Fruit fly (Drosophila melanogaster) whole organism, embryonic: ENCODE data around the gene CG34429.

Source experiments
- Adf1 ChIP-seq: fragments of 200-800 bp; sonication (Bioruptor generic); IDR thresholded peaks from 2 replicates; pipeline ENCODE4 v1.3.6; 2022; ENCODE audit warnings: missing biosample characterization, missing genetic modification characterization
- Bgb ChIP-seq: fragments of 200-800 bp; sonication (Bioruptor generic); IDR thresholded peaks from 2 replicates; pipeline ENCODE4 v1.3.6; 2022; ENCODE audit warnings: missing biosample characterization, missing genetic modification characterization; ENCODE audit not compliant: partially characterized antibody
- CG10209 ChIP-seq: fragments of 200-800 bp; sonication (Bioruptor generic); optimal IDR thresholded peaks from 3 replicates; lab custom pipeline; 2017; ENCODE audit warnings: missing biosample characterization, mild to moderate bottlenecking, missing genetic modification characterization, missing genetic modification reagents
- CG10274 ChIP-seq: fragments of 200-800 bp; sonication (Bioruptor generic); optimal IDR thresholded peaks from 3 replicates; lab custom pipeline; 2017; ENCODE audit warnings: missing biosample characterization, mild to moderate bottlenecking, missing genetic modification characterization
- CG12104 ChIP-seq: fragments of 200-800 bp; sonication (Bioruptor generic); optimal IDR thresholded peaks from 3 replicates; lab custom pipeline; 2016; ENCODE audit warnings: missing biosample characterization, missing genetic modification characterization
- CG12155 ChIP-seq: fragments of 200-800 bp; sonication (Bioruptor generic); optimal IDR thresholded peaks from 3 replicates; lab custom pipeline; 2016; ENCODE audit warnings: missing biosample characterization, missing genetic modification characterization
- CG12391 ChIP-seq: fragments of 200-800 bp; sonication (Bioruptor generic); optimal IDR thresholded peaks from 3 replicates; lab custom pipeline; 2018; ENCODE audit warnings: missing biosample characterization, mild to moderate bottlenecking, missing genetic modification characterization, moderate library complexity
- CG17328 ChIP-seq: fragments of 200-800 bp; sonication (Bioruptor generic); IDR thresholded peaks from 2 replicates; pipeline ENCODE4 v1.3.6; 2022; ENCODE audit warnings: missing biosample characterization, missing genetic modification characterization
- CG2129 ChIP-seq: fragments of 200-800 bp; sonication (Bioruptor generic); IDR thresholded peaks from 2 replicates; pipeline ENCODE4 v1.3.6; 2022; ENCODE audit warnings: missing biosample characterization, missing genetic modification characterization; ENCODE audit not compliant: partially characterized antibody
- CG2712 ChIP-seq: fragments of 200-800 bp; optimal IDR thresholded peaks from 3 replicates; lab custom pipeline; 2019; ENCODE audit warnings: missing biosample characterization, mild to moderate bottlenecking, missing genetic modification characterization, moderate library complexity
- CG4282 ChIP-seq: fragments of 200-800 bp; sonication (Bioruptor generic); optimal IDR thresholded peaks from 2 replicates; lab custom pipeline; 2016; ENCODE audit warnings: missing biosample characterization, missing genetic modification characterization
- CG5245 ChIP-seq: fragments of 200-800 bp; sonication (Bioruptor generic); optimal IDR thresholded peaks from 3 replicates; lab custom pipeline; 2016; ENCODE audit warnings: missing biosample characterization, missing genetic modification characterization
- CG6689 ChIP-seq: fragments of 200-800 bp; sonication (Bioruptor generic); IDR thresholded peaks from 2 replicates; pipeline ENCODE4 v1.3.6; 2022; ENCODE audit warnings: missing biosample characterization, missing genetic modification characterization
- CG7928 ChIP-seq: fragments of 200-800 bp; sonication (Bioruptor generic); optimal IDR thresholded peaks from 2 replicates; lab custom pipeline; 2017; ENCODE audit warnings: missing biosample characterization, mild to moderate bottlenecking, missing genetic modification characterization
- Dbx ChIP-seq: fragments of 200-800 bp; sonication (Bioruptor generic); IDR thresholded peaks from 3 replicates; pipeline ENCODE4 v1.3.6; 2022; ENCODE audit warnings: missing biosample characterization, missing genetic modification characterization
- Deaf1 ChIP-seq: fragments of 200-800 bp; optimal IDR thresholded peaks from 3 replicates; lab custom pipeline; 2019; ENCODE audit warnings: missing biosample characterization, mild to moderate bottlenecking, missing genetic modification characterization, moderate library complexity
- Dek ChIP-seq: fragments of 200-800 bp; sonication (Bioruptor generic); optimal IDR thresholded peaks from 3 replicates; lab custom pipeline; 2019; ENCODE audit warnings: missing biosample characterization, mild to moderate bottlenecking, missing genetic modification characterization, moderate library complexity
- Dfd ChIP-seq, 2 experiments: fragments of >200 bp; optimal IDR thresholded peaks; 2 replicates each; lab custom pipeline; 2017; ENCODE audit warnings: missing biosample characterization in 2 of 2, missing genetic modification characterization in 2 of 2
- HLH3B ChIP-seq: fragments of 200-800 bp; sonication (Bioruptor generic); IDR thresholded peaks from 2 replicates; pipeline ENCODE4 v1.3.6; 2022; ENCODE audit warnings: missing biosample characterization, missing genetic modification characterization
- HLH4C ChIP-seq: fragments of 200-800 bp; sonication (Bioruptor generic); IDR thresholded peaks from 3 replicates; pipeline ENCODE4 v1.3.6; 2022; ENCODE audit warnings: missing biosample characterization, missing genetic modification characterization; ENCODE audit not compliant: partially characterized antibody
- HLHmδ ChIP-seq: fragments of 200-800 bp; sonication (Bioruptor generic); optimal IDR thresholded peaks from 2 replicates; lab custom pipeline; 2018; ENCODE audit warnings: missing biosample characterization, mild to moderate bottlenecking, missing genetic modification characterization, moderate library complexity
- Hr3 ChIP-seq: fragments of 200-800 bp; sonication (Bioruptor generic); optimal IDR thresholded peaks from 3 replicates; lab custom pipeline; 2016; ENCODE audit warnings: missing biosample characterization, missing genetic modification characterization
- Mad ChIP-seq: fragments of 200-800 bp; sonication (Bioruptor generic); optimal IDR thresholded peaks from 2 replicates; lab custom pipeline; 2016; ENCODE audit warnings: missing biosample characterization, missing genetic modification characterization
- Opbp ChIP-seq: fragments of 200-800 bp; sonication (Bioruptor generic); IDR thresholded peaks from 3 replicates; pipeline ENCODE4 v1.3.6; 2022; ENCODE audit warnings: missing biosample characterization, missing genetic modification characterization; ENCODE audit not compliant: partially characterized antibody
- Pdp1 ChIP-seq, 2 experiments: fragments of 200-800 bp; sonication (Bioruptor generic); optimal IDR thresholded peaks; 3 replicates each; lab custom pipeline; 2016; ENCODE audit warnings: missing biosample characterization in 2 of 2, missing genetic modification characterization in 2 of 2, mild to moderate bottlenecking in 1 of 2, moderate library complexity in 1 of 2
- Poxn ChIP-seq: fragments of 200-800 bp; sonication (Bioruptor generic); IDR thresholded peaks from 2 replicates; pipeline ENCODE4 v1.3.6; 2022; ENCODE audit warnings: missing biosample characterization, missing genetic modification characterization
- Sox100B ChIP-seq: fragments of 200-800 bp; sonication (Bioruptor generic); optimal IDR thresholded peaks from 3 replicates; lab custom pipeline; 2018; ENCODE audit warnings: missing biosample characterization, mild to moderate bottlenecking, missing genetic modification characterization
- Usf ChIP-seq: fragments of 200-800 bp; sonication (Bioruptor generic); optimal IDR thresholded peaks from 2 replicates; lab custom pipeline; 2017; ENCODE audit warnings: missing genotype, missing biosample characterization, missing genetic modification characterization
- ap ChIP-seq: fragments of 200-800 bp; sonication (Bioruptor generic); IDR thresholded peaks from 2 replicates; pipeline ENCODE4 v1.3.6; 2022; ENCODE audit warnings: missing biosample characterization, missing genetic modification characterization
- ase ChIP-seq: fragments of 200-800 bp; sonication (Bioruptor generic); IDR thresholded peaks from 3 replicates; pipeline ENCODE4 v1.3.6; 2022; ENCODE audit warnings: missing biosample characterization, missing genetic modification characterization
- btn ChIP-seq: fragments of 200-800 bp; sonication (Bioruptor generic); optimal IDR thresholded peaks from 2 replicates; lab custom pipeline; 2016; ENCODE audit warnings: missing biosample characterization, missing genetic modification characterization
- chif ChIP-seq, 2 experiments: fragments of 200-800 bp; sonication (Bioruptor generic); optimal IDR thresholded peaks; 3 replicates each; lab custom pipeline; 2016; ENCODE audit warnings: missing biosample characterization in 2 of 2, missing genetic modification characterization in 2 of 2
- croc ChIP-seq: fragments of 200-800 bp; sonication (Bioruptor generic); conservative IDR thresholded peaks from 3 replicates; pipeline ENCODE4 v1.3.6; 2022; ENCODE audit warnings: missing biosample characterization, missing genetic modification characterization
- crp ChIP-seq, 2 experiments: fragments of 200-800 bp; sonication (Bioruptor generic); optimal IDR thresholded peaks; 2 replicates in 1 of 2; 3 replicates in 1 of 2; lab custom pipeline; 2017; ENCODE audit warnings: missing biosample characterization in 2 of 2, missing genetic modification characterization in 2 of 2, mild to moderate bottlenecking in 1 of 2, moderate library complexity in 1 of 2
- dati ChIP-seq: fragments of 200-800 bp; sonication (Bioruptor generic); IDR thresholded peaks from 2 replicates; pipeline ENCODE4 v1.3.6; 2022; ENCODE audit warnings: missing biosample characterization, missing genetic modification characterization
- disco-r ChIP-seq: fragments of 200-800 bp; sonication (Bioruptor generic); optimal IDR thresholded peaks from 2 replicates; lab custom pipeline; 2016; ENCODE audit warnings: missing biosample characterization, missing genetic modification characterization
- dmrt11E ChIP-seq: fragments of 200-800 bp; sonication (Bioruptor generic); optimal IDR thresholded peaks from 3 replicates; lab custom pipeline; 2018; ENCODE audit warnings: missing biosample characterization, mild to moderate bottlenecking, missing genetic modification characterization, moderate library complexity
- eve ChIP-seq, 2 experiments: fragments of >200 bp; optimal IDR thresholded peaks; 2 replicates each; lab custom pipeline; 2017; ENCODE audit warnings: missing biosample characterization in 2 of 2, missing genetic modification characterization in 2 of 2
- gfzf ChIP-seq: fragments of 200-800 bp; sonication (Bioruptor generic); optimal IDR thresholded peaks from 2 replicates; lab custom pipeline; 2016; ENCODE audit warnings: missing biosample characterization, mild to moderate bottlenecking, missing genetic modification characterization, moderate library complexity
- jumu ChIP-seq: fragments of 200-800 bp; sonication (Bioruptor generic); optimal IDR thresholded peaks from 3 replicates; lab custom pipeline; 2016; ENCODE audit warnings: missing biosample characterization, missing genetic modification characterization
- mam ChIP-seq: fragments of 200-800 bp; sonication (Bioruptor generic); optimal IDR thresholded peaks from 3 replicates; lab custom pipeline; 2016; ENCODE audit warnings: missing biosample characterization, missing genetic modification characterization
- nom ChIP-seq: fragments of 200-800 bp; sonication (Bioruptor generic); optimal IDR thresholded peaks from 2 replicates; lab custom pipeline; 2017; ENCODE audit warnings: missing biosample characterization, missing genetic modification characterization, mild to moderate bottlenecking, moderate library complexity, missing genetic modification reagents
- pfk ChIP-seq: fragments of 200-800 bp; sonication (Bioruptor generic); optimal IDR thresholded peaks from 2 replicates; lab custom pipeline; 2018; ENCODE audit warnings: missing biosample characterization, mild to moderate bottlenecking, missing genetic modification characterization, moderate library complexity
- sim ChIP-seq: fragments of 200-800 bp; sonication (Bioruptor generic); IDR thresholded peaks from 2 replicates; pipeline ENCODE4 v1.3.6; 2022; ENCODE audit warnings: missing biosample characterization, missing genetic modification characterization
- slou ChIP-seq: fragments of 200-800 bp; sonication (Bioruptor generic); optimal IDR thresholded peaks from 3 replicates; lab custom pipeline; 2016; ENCODE audit warnings: missing biosample characterization, missing genetic modification characterization
- ssp ChIP-seq: fragments of 200-800 bp; sonication (Bioruptor generic); IDR thresholded peaks from 2 replicates; pipeline ENCODE4 v1.3.6; 2022; ENCODE audit warnings: missing biosample characterization, missing genetic modification characterization
- tio ChIP-seq: fragments of 200-800 bp; sonication (Bioruptor generic); optimal IDR thresholded peaks from 2 replicates; lab custom pipeline; 2017; ENCODE audit warnings: missing biosample characterization, missing genetic modification characterization, inconsistent platforms
- vfl ChIP-seq: fragments of 200-800 bp; sonication (Bioruptor generic); optimal IDR thresholded peaks from 2 replicates; lab custom pipeline; 2016; ENCODE audit warnings: missing biosample characterization, missing genetic modification characterization
- vnd ChIP-seq: fragments of 200-800 bp; sonication (Bioruptor generic); IDR thresholded peaks from 3 replicates; pipeline ENCODE4 v1.3.6; 2022; ENCODE audit warnings: missing biosample characterization, missing genetic modification characterization; ENCODE audit not compliant: partially characterized antibody
- wdn ChIP-seq: fragments of 200-800 bp; sonication (Bioruptor generic); IDR thresholded peaks from 2 replicates; pipeline ENCODE4 v1.3.6; 2022; ENCODE audit warnings: missing biosample characterization, missing genetic modification characterization

CG34429 gene

DNA sequence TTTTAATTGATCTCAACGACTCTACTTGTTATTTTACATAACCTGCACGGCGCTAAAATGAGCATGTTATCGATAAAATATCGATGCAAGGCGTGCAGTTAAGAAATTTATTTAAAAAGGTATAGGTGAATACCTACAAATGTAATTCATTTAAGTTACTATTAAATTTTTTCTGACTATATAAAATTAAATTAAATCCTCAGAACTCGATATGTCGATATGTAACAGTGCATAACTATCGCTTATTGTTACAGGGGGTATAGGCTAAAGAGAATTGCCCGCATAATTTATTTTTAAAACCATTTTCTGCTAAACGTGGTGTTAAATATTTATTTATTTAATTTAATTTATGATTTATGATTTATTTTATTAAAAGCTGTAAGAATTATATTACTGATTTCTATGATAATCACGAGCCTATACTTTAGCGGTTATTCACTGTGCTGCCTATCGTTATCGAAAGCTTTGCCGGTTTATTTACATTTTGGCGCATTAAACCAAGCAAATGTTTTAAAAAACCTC is 45.0 kb upstream of the CG34429 start, which contains the start of the genes mRpL20 and Icmt:
TSS of gene mRpL20 (minus strand) at position 65 of the 522 bp plus-strand sequence.
TSS of gene Icmt (plus strand) at position 464 of the 522 bp plus-strand sequence.
- TF ChIP-seq CG12391 (tag; lab: Kevin White, UChicago), result peak; percentile 95
- no peak for TF ChIP-seq pfk (GFP tag; lab: Kevin White, UChicago)
- peak; percentile 95 for TF ChIP-seq CG2712 (tag; lab: Kevin White, UChicago)
- peak; percentile 28; the same call in 1 of the 2 replicates for TF ChIP-seq CG2129
- TF ChIP-seq CG6689 (GFP tag; lab: Robert Waterston, UW), result peak; percentile 97
- TF ChIP-seq Poxn (GFP tag; lab: Robert Waterston, UW), result peak; percentile 92
- peak; percentile 81 for TF ChIP-seq slou (GFP tag; lab: Kevin White, UChicago)
- TF ChIP-seq Usf (GFP tag; lab: Kevin White, UChicago), result peak; percentile 85
- no peak for TF ChIP-seq Dfd (GFP tag; optimal IDR thresholded peaks at IDR 0.05; lab: Kevin White, UChicago)
- peak; percentile 77 for TF ChIP-seq Bgb (GFP tag; lab: Robert Waterston, UW)
- peak; percentile 92 for TF ChIP-seq Dbx
- peak; percentile 71 to 78 for TF ChIP-seq Pdp1 (GFP tag; optimal IDR thresholded peaks at IDR 0.05; lab: Kevin White, UChicago)
- TF ChIP-seq CG12104 (GFP tag; lab: Kevin White, UChicago), result peak; percentile 72
- peak; percentile 40 for TF ChIP-seq CG5245 (GFP tag; lab: Kevin White, UChicago)
- peak; percentile 86 for TF ChIP-seq ap (GFP tag; lab: Robert Waterston, UW)
- peak; percentile 85 for TF ChIP-seq vnd (GFP tag; lab: Robert Waterston, UW)
- peak; percentile 84 for TF ChIP-seq dmrt11E
- peak; percentile 97 for TF ChIP-seq HLH3B (GFP tag; lab: Robert Waterston, UW)
- TF ChIP-seq CG12155 (GFP tag; lab: Kevin White, UChicago), result peak; percentile 89
- peak; percentile 83 for TF ChIP-seq tio (GFP tag; lab: Kevin White, UChicago)
- TF ChIP-seq chif (GFP tag; optimal IDR thresholded peaks at IDR 0.05; lab: Kevin White, UChicago), result peak in 1 of 2 experiments; percentile 45
- TF ChIP-seq Mad (GFP tag; lab: Kevin White, UChicago), result peak; percentile 41
- peak in 1 of 2 experiments; percentile 54 for TF ChIP-seq crp (GFP tag; optimal IDR thresholded peaks at IDR 0.05; lab: Kevin White, UChicago)
- peak; percentile 41 for TF ChIP-seq Opbp
- peak; percentile 52 for TF ChIP-seq CG10274 (GFP tag; lab: Kevin White, UChicago)
- TF ChIP-seq Adf1 (GFP tag; lab: Robert Waterston, UW), result peak; percentile 82
- TF ChIP-seq HLHmδ (GFP tag; lab: Kevin White, UChicago), result no peak
- TF ChIP-seq gfzf (GFP tag; lab: Kevin White, UChicago), result no peak
- no peak for TF ChIP-seq disco-r (GFP tag; lab: Kevin White, UChicago)
- TF ChIP-seq nom (GFP tag; lab: Kevin White, UChicago), result peak; percentile 66
- peak; percentile 92 for TF ChIP-seq ssp (GFP tag; lab: Robert Waterston, UW)
- TF ChIP-seq wdn (GFP tag; lab: Robert Waterston, UW), result peak; percentile 97
- peak; percentile 94 for TF ChIP-seq Hr3 (GFP tag; lab: Kevin White, UChicago)
- TF ChIP-seq btn (GFP tag; lab: Kevin White, UChicago), result no peak
- TF ChIP-seq Deaf1, result peak; percentile 73
- TF ChIP-seq CG17328 (GFP tag; lab: Robert Waterston, UW), result peak; percentile 96
- TF ChIP-seq Sox100B, result peak; percentile 83
- TF ChIP-seq croc, result peak; percentile 93
- TF ChIP-seq Dek (tag; lab: Kevin White, UChicago), result peak; percentile 97
- TF ChIP-seq dati (GFP tag; lab: Robert Waterston, UW), result peak; percentile 89
- TF ChIP-seq sim (GFP tag; lab: Robert Waterston, UW), result peak; percentile 84
- peak; percentile 93 for TF ChIP-seq HLH4C
- peak; percentile 26 for TF ChIP-seq jumu (GFP tag; lab: Kevin White, UChicago)
- peak; percentile 57 for TF ChIP-seq CG7928
- TF ChIP-seq eve (GFP tag; optimal IDR thresholded peaks at IDR 0.05; lab: Kevin White, UChicago), result peak in 1 of 2 experiments; percentile 35
- TF ChIP-seq vfl, result peak; percentile 59
- no peak for TF ChIP-seq CG4282
- TF ChIP-seq mam (GFP tag; lab: Kevin White, UChicago), result peak; percentile 69
- peak; percentile 94 for TF ChIP-seq CG10209 (GFP tag; lab: Kevin White, UChicago)
- TF ChIP-seq ase (GFP tag; lab: Robert Waterston, UW), result peak; percentile 96
